Worm (Caenorhabditis elegans): Measurements from ENCODE around the gene F56H9.8.

DNA sequence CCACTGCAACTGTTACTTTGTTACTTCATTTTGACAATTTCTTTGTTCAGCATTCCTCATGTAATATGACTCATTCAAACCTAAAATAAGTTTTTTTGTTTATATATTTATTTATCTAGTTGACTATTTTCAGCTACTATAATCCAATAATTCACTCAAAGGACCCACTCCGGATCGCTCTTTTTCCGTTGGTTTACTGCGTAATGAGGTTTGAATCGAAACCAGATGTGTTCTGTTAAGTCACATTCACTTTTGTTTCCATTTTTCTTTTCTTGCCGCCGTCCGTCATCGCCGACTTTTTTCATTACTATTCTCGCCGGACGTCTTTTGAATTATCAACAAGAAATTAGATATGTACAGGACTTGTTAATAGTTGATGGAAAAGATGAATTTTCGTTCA, 18.8 kb downstream of the F56H9.8 start:
- TF ChIP-seq fax-1 (tag; optimal IDR thresholded peaks at IDR 0.05) = no peak
- no peak for TF ChIP-seq ama-1 (optimal IDR thresholded peaks at IDR 0.05)
- TF ChIP-seq unc-55 (GFP tag; optimal IDR thresholded peaks at IDR 0.05) = no peak
- no peak for TF ChIP-seq fkh-10 (GFP tag; optimal IDR thresholded peaks at IDR 0.05)
- no peak for TF ChIP-seq syd-9 (tag; optimal IDR thresholded peaks at IDR 0.05)
- no peak for TF ChIP-seq sox-4 (tag; optimal IDR thresholded peaks at IDR 0.05)
- TF ChIP-seq pat-9 (tag; optimal IDR thresholded peaks at IDR 0.05) = no peak
- TF ChIP-seq nhr-11 (tag; optimal IDR thresholded peaks at IDR 0.05) = no peak
